Fruit fly (Drosophila melanogaster): Measurements from ENCODE around the gene CG43725.

Gene CG43725

DNA sequence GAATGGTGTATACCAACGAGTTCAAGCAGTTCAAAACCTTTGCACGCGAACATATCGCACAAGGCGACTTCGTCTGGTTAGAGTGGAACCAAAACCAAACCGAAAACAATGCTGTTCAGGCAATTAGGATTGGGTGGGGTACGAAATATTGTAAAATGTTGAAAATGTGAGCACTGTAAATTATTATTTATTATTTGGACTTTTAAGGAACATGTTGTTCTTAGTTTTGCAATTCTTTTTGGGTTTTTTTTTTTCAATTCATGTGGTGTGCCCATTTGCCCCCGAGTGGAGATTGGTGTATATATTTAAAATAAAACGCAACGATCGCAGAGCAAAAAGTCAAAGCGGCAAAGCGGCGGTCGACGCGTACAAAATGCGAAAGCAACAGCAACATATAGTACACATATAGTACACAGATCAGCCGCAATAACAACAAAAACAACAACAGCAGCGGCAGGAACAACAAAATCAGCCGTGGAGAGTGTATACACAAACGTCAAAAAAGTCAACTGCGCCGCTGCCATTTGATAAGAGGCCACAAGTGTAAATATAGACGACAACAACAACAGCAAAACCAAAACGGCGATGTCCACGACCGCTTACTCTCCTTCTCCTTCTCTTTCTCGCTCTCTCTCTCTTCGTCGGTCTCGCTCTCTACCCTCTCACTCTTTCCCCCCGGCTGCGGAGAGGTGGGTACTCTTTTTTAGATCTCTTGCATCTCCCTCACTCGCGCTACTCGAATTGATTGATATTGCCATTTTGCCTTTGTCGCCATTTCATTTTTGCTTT, 30.4 kb upstream of the CG43725 start (continued):
- TF ChIP-seq svp (GFP tag): peak; percentile 99
- peak; percentile 53 for TF ChIP-seq CG6808 (GFP tag; optimal IDR thresholded peaks at IDR 0.05)
- no peak for TF ChIP-seq CG8319 (GFP tag; optimal IDR thresholded peaks at IDR 0.05)
- peak; percentile 85 for TF ChIP-seq Smox (GFP tag; optimal IDR thresholded peaks at IDR 0.05)
- TF ChIP-seq cyc (GFP tag; optimal IDR thresholded peaks at IDR 0.05): peak; percentile 64
- peak; percentile 80 for TF ChIP-seq Hr39 (GFP tag; optimal IDR thresholded peaks at IDR 0.05)
- no peak for TF ChIP-seq Hr38 (GFP tag; optimal IDR thresholded peaks at IDR 0.05)
- TF ChIP-seq CG8119 (GFP tag; IDR thresholded peaks at IDR 0.05): peak; percentile 83
- peak; percentile 79 for TF ChIP-seq acj6 (GFP tag; optimal IDR thresholded peaks at IDR 0.05)
- TF ChIP-seq esn (GFP tag; optimal IDR thresholded peaks at IDR 0.05): peak; percentile 86
- peak; percentile 67 for TF ChIP-seq CG10631 (GFP tag; optimal IDR thresholded peaks at IDR 0.05)
- peak; percentile 44 to 61 for TF ChIP-seq ss (GFP tag; optimal IDR thresholded peaks at IDR 0.05)
- peak; percentile 4 for TF ChIP-seq CG7368 (GFP tag; optimal IDR thresholded peaks at IDR 0.05)
- no peak; the same call in 1 of the 2 replicates for TF ChIP-seq CG11294 (GFP tag; IDR thresholded peaks at IDR 0.05)
- peak; percentile 51 for TF ChIP-seq Gug (GFP tag; IDR thresholded peaks at IDR 0.05)
- no peak for TF ChIP-seq dac (GFP tag; optimal IDR thresholded peaks at IDR 0.05)

DNA sequence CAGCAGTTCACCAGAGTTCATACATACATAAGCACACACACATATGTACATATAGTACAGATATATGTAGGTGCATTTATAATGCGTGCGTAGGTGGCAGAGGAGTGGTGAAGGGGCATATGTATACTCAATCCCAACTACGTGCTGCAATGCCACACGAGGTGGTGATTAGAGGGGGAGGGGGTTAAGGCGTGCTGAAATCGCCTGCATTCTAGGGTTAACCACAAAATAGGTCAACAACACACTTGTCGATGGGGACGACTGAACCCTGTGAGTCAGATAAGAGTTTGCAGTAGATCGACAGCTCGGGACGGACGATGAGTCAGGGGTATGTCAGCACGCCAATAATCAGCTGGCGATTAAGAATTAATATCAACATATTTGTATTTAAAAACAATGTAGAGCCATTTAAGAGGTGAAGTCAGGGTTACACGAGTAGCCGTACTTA, 29.8 kb upstream of the CG43725 start:
- TF ChIP-seq vri (GFP tag; optimal IDR thresholded peaks at IDR 0.05) (peak; percentile 35), svp (GFP tag) (peak; percentile 66), Eip75B (GFP tag; optimal IDR thresholded peaks at IDR 0.05) (peak; percentile 5), esn (GFP tag; optimal IDR thresholded peaks at IDR 0.05) (no peak)

dm6 chr2L:11046051-11046450, 29.3 kb upstream of the CG43725 start:
- no peak for TF ChIP-seq CG6854 (GFP tag; optimal IDR thresholded peaks at IDR 0.05)
- TF ChIP-seq Smox (GFP tag; optimal IDR thresholded peaks at IDR 0.05): no peak
- TF ChIP-seq CG8119 (GFP tag; IDR thresholded peaks at IDR 0.05): no peak
- TF ChIP-seq Met (GFP tag; optimal IDR thresholded peaks at IDR 0.05): peak; percentile 19
- peak; percentile 3 for TF ChIP-seq Sox102F (GFP tag; optimal IDR thresholded peaks at IDR 0.05)
- TF ChIP-seq eg (GFP tag; IDR thresholded peaks at IDR 0.05): no peak
- peak; percentile 1 for TF ChIP-seq Sox14 (GFP tag; optimal IDR thresholded peaks at IDR 0.05)
- no peak for TF ChIP-seq Hr4 (GFP tag; optimal IDR thresholded peaks at IDR 0.05)
- TF ChIP-seq vri (GFP tag; optimal IDR thresholded peaks at IDR 0.05): peak; percentile 61
- peak; percentile 20 for TF ChIP-seq topi (GFP tag; optimal IDR thresholded peaks at IDR 0.05)
- peak; percentile 51 for TF ChIP-seq fkh (GFP tag; optimal IDR thresholded peaks at IDR 0.05)
- no peak for TF ChIP-seq pdm3 (GFP tag; optimal IDR thresholded peaks at IDR 0.05)
- TF ChIP-seq acj6 (GFP tag; optimal IDR thresholded peaks at IDR 0.05): no peak
- no peak for TF ChIP-seq dac (GFP tag; optimal IDR thresholded peaks at IDR 0.05)
- no peak for TF ChIP-seq Eip78C (GFP tag)
- TF ChIP-seq CG6792 (GFP tag; optimal IDR thresholded peaks at IDR 0.05): no peak
- TF ChIP-seq Eip93F (GFP tag; optimal IDR thresholded peaks at IDR 0.05): peak; percentile 29
- TF ChIP-seq svp (GFP tag): no peak

- TF ChIP-seq pdm3 (GFP tag; optimal IDR thresholded peaks at IDR 0.05): no peak
- TF ChIP-seq fkh (GFP tag; optimal IDR thresholded peaks at IDR 0.05): no peak
- no peak for TF ChIP-seq Eip93F (GFP tag; optimal IDR thresholded peaks at IDR 0.05)
- TF ChIP-seq CG3919 (GFP tag; optimal IDR thresholded peaks at IDR 0.05): peak; percentile 41
- TF ChIP-seq Hr4 (GFP tag; optimal IDR thresholded peaks at IDR 0.05): peak; percentile 0
- TF ChIP-seq dsx (GFP tag; optimal IDR thresholded peaks at IDR 0.05; ENCODE audit: poor library complexity, severe bottlenecking): peak; percentile 57
- no peak for TF ChIP-seq lz (GFP tag; optimal IDR thresholded peaks at IDR 0.05)
- TF ChIP-seq Eip78C (GFP tag): peak; percentile 83
- no peak for TF ChIP-seq OdsH (GFP tag; optimal IDR thresholded peaks at IDR 0.05)
- peak; percentile 33 for TF ChIP-seq spab (GFP tag; optimal IDR thresholded peaks at IDR 0.05)
- peak; percentile 58 for TF ChIP-seq Ets96B (tag; optimal IDR thresholded peaks at IDR 0.05)
- no peak for TF ChIP-seq CG15336 (GFP tag; IDR thresholded peaks at IDR 0.05)
- peak; percentile 13 for TF ChIP-seq achi (GFP tag; optimal IDR thresholded peaks at IDR 0.05)
- TF ChIP-seq CG34406 (GFP tag; optimal IDR thresholded peaks at IDR 0.05): no peak
- peak; percentile 34 for TF ChIP-seq CG10631 (GFP tag; optimal IDR thresholded peaks at IDR 0.05)
- TF ChIP-seq CG3032 (tag; optimal IDR thresholded peaks at IDR 0.05): peak; percentile 59
- peak; percentile 37 for TF ChIP-seq CG6808 (GFP tag; optimal IDR thresholded peaks at IDR 0.05)
- peak; percentile 46 for TF ChIP-seq Eip75B (GFP tag; optimal IDR thresholded peaks at IDR 0.05)
- TF ChIP-seq CG10669 (GFP tag; optimal IDR thresholded peaks at IDR 0.05): peak; percentile 49
- TF ChIP-seq CG11762 (GFP tag; optimal IDR thresholded peaks at IDR 0.05; ENCODE audit: insufficient read depth): no peak
- 0 out of 3 replicates have a peak, but pooled peaks have one; percentile 30 for TF ChIP-seq CG6163 (GFP tag; IDR thresholded peaks at IDR 0.05)
- TF ChIP-seq ss (GFP tag; optimal IDR thresholded peaks at IDR 0.05): peak; percentile 13 to 27
Measured at dm6 chr2L:11048307-11048706, 27.0 kb upstream of the CG43725 start.

All from whole organism, prepupa.